Worm (Caenorhabditis elegans) whole organism, L4/young adult: ENCODE data around the gene str-247.

Source experiments
- W03F9.2 ChIP-seq: fragments of 150-350 bp; optimal IDR thresholded peaks from 2 replicates; lab custom pipeline; 2014; ENCODE audit warnings: missing biosample characterization, missing genetic modification characterization
- dao-5 ChIP-seq: sonication (generic microtip); optimal IDR thresholded peaks from 2 replicates; lab custom pipeline; 2016; ENCODE audit warnings: missing genotype, missing genetic modification characterization, moderate library complexity, missing compliant biosample characterization
- him-1 ChIP-seq: sonication (generic microtip); optimal IDR thresholded peaks from 2 replicates; lab custom pipeline; 2016; ENCODE audit warnings: missing genotype, missing genetic modification reagents, missing genetic modification characterization, missing compliant biosample characterization

Gene str-247

DNA sequence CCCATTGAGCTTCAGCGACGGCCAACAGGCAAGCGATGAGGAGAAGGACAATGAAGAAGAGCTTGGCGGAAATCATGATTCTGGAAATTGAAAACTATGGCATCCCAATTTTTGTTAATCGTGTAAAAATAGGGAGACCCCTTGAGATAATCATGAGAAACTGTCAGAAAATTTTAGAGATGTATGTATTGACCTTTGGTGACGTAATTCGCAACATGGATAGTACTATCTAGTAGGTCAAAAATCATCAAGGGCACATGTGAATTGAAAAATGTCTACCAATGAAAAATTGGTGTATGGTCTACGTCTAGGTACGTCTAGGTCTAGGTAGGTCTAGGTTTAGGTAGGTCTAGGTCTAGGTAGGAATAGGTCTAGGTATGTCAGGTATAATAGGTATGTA lies 25.2 kb downstream of the str-247 start, which contains the start of gene nlp-34:
Gene nlp-34 (minus strand): TSS at position 82 of the 400 bp plus-strand sequence.
- TF ChIP-seq him-1 (tag; lab: Kevin White, UChicago) (no peak), dao-5 (tag; lab: Kevin White, UChicago) (no peak), W03F9.2 (tag; lab: Kevin White, UChicago) (no peak)

DNA sequence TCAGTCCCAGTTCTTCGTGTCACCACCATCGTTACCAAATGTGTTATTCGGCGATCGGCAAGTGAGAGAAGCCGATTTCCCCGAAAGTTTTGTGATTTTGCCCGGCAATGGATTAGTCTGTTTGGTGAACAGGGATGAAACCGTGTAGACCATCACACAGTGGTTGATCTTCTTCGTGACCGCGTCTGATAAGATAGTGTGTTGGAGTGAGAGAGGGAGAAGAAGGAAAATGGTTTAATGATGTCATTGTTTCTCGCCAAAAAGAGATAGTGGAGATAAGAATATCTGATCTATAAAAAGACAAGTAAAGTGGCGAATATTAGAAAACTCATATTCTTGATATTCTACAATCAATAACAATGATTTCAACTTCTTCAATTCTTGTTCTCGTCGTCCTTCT lies 26.0 kb downstream of the str-247 start, which contains the start of gene nlp-31:
Gene nlp-31 (plus strand): TSS at position 237 of the 400 bp plus-strand sequence.
- TF ChIP-seq W03F9.2 (tag; lab: Kevin White, UChicago) (no peak), dao-5 (tag; lab: Kevin White, UChicago) (no peak), him-1 (tag; lab: Kevin White, UChicago) (no peak)

DNA sequence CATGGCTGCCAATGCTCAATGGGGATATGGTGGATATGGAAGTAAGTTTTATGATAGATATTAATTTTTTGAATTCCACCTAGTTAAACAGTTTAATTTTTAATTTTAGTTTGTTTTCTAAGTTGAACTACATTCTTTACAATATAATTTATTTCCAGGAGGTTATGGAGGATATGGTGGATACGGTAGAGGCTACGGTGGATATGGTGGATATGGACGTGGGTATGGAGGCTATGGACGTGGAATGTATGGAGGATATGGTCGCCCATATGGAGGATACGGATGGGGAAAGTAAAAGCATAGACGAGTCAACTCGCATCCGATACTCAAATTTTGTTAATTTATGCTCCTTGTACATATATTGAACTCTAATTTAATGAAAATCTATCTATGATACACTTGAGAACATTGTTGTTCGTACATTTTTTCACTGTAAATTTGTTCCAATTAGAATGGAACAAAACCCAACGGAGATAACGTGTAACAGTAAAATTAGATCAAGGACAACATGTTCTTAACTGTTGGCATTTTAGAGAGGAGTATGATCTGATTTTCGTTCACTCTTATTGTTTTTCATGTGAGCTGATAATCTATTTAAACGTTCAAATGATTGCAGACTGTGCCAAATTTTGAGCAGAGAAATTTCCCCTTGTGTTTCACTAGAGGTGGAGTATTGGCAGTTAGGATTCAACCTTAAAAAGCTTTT lies 26.5 kb downstream of the str-247 start:
- TF ChIP-seq dao-5 (tag; lab: Kevin White, UChicago) (no peak), W03F9.2 (tag; lab: Kevin White, UChicago) (no peak), him-1 (tag; lab: Kevin White, UChicago) (no peak)

DNA sequence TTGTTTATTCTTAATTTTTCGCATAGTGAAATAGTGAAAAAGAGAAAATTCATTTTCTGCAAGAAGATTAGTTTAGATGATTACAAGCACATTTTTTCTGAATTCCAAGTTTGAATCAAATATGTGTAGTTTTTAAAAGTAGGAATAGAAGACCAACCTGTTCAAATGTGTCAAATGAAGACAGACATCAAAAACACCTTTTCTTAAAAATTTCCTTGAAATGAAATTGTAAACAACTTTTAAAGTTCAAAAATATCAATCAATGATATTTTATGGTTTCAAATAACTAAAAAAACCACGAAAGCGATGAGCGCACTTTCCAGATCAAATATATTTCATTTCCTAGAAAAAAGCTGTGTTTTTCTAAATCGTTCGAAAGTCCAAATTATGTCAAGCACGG lies 27.8 kb downstream of the str-247 start, which contains the start of gene nlp-30:
Gene nlp-30 (plus strand): TSS at position 301 of the 400 bp plus-strand sequence.
- no peak for TF ChIP-seq dao-5 (tag; lab: Kevin White, UChicago)
- TF ChIP-seq him-1 (tag; lab: Kevin White, UChicago) = no peak
- no peak for TF ChIP-seq W03F9.2 (tag; lab: Kevin White, UChicago)

DNA sequence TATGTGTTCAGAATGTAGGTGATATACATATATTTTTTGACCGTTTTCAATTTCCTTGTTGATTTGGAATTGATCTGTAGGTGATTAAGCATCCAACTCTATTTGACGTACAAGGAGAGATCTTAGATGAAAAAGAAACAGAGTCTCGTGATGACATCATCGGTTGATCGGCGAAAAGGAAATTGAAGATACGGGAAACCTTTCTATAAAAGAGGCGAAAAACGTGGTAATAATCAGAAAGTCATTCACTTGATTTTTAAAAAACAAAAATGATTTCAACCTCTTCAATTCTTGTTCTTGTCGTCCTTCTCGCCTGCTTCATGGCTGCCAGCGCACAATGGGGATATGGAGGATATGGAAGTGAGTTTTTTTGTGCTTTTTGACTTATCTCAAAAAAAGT lies 30.3 kb downstream of the str-247 start, which contains the start of gene nlp-29:
Gene nlp-29 (plus strand): TSS at position 248 of the 400 bp plus-strand sequence.
- TF ChIP-seq dao-5 (tag; lab: Kevin White, UChicago) = no peak
- no peak for TF ChIP-seq him-1 (tag; lab: Kevin White, UChicago)
- no peak for TF ChIP-seq W03F9.2 (tag; lab: Kevin White, UChicago)

DNA sequence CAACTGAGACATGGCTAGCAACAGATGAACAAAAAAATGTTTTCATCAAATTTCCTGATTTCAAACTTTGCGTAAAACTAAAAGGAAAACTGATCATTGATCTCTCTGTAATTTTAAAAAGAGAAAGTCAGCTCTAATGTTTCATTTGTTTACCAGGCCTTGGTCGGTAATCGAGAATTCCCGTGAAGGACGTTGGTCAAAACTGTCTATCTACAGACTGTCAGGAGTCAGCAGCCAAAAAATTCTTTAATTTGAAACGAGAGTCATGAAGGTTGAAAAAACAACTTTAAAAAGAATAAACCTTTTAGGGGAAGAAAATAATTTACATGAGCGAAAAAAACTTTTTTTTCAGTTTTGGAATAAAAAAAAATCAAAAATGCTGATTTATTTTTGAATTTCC lies 31.3 kb downstream of the str-247 start:
- TF ChIP-seq dao-5 (tag; lab: Kevin White, UChicago) (no peak), W03F9.2 (tag; lab: Kevin White, UChicago) (no peak), him-1 (tag; lab: Kevin White, UChicago) (no peak)

DNA sequence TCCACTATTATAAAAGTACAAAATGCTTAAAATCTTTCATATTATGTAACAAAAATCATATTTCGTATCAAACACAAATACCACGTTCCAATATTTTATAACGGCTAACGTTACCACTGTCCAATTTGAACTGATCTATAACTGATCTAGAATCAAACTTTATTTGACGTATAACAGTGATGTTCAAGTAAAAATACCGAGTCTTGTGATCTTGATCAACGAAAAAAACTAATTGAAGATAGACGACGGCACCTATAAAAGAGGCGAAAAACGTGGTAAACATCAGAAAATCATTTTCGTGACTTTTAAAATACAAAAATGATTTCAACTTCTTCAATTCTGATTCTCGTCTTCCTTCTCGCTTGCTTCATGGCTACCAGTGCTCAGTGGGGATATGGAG lies 33.8 kb downstream of the str-247 start, which contains the start of gene nlp-28:
Gene nlp-28 (plus strand): TSS at position 285 of the 400 bp plus-strand sequence.
- TF ChIP-seq W03F9.2 (tag; lab: Kevin White, UChicago) (no peak), him-1 (tag; lab: Kevin White, UChicago) (no peak), dao-5 (tag; lab: Kevin White, UChicago) (no peak)

DNA sequence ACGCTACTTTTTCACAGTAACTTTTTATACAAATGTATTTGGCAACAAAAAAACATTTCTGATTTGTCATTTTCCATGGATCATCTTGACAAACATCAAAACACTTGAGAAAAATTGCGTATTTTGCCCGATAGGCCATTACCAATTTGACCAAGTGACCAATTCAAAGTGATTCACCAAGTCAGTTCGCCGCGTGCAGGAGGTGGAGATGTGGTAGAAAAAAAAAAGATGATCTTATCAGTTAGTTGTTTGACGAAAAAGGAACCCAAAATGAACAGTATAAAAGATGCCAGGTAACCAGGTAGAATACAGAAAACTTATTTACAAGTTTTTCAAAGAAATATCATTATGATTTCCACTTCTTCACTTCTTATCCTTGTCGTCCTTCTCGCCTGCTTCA lies 35.2 kb downstream of the str-247 start, which contains the start of gene nlp-27:
Gene nlp-27 (plus strand): TSS at position 309 of the 400 bp plus-strand sequence.
- TF ChIP-seq him-1 (tag; lab: Kevin White, UChicago) (no peak), dao-5 (tag; lab: Kevin White, UChicago) (no peak), W03F9.2 (tag; lab: Kevin White, UChicago) (no peak)

DNA sequence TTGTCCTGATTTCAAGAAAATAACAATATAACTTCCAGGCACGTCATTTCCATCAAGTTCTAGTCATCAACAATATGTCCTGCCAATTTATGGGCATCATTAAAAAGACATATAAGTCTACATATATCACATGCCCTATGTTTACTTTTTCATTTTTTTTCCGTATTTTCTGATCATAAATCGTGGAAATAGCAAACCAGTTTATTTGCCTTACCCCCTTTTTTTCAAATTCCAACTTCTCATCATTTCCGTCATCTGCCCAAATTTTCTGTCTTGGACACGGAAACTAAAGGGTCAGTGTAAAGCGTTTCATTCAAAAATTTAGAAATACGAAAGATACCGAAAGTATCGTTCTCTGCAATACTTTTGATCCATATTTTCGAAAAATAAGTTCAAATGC lies 38.5 kb downstream of the str-247 start:
- TF ChIP-seq dao-5 (tag; lab: Kevin White, UChicago) (no peak), him-1 (tag; lab: Kevin White, UChicago) (no peak), W03F9.2 (tag; lab: Kevin White, UChicago) (no peak)

DNA sequence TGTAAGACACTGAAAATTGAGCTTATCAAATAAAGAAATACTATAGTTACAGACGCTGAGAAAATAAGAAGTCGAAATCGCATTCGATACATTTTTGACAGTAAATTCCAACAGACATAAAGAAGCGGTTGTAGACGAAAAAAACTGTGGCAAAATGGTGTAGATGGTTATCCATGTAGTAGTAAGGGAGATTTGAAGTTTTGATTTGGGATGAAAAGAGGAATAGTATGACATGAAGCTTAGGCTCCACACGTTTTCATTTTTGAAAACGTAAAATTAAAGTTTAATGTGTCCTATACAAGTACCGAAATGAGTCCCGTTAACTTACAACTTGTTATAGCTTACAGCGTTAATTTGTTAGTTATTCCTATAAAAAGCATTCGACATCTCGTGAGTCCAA lies 40.2 kb downstream of the str-247 start, which contains the start of gene K09D9.9:
Gene K09D9.9 (minus strand): TSS at position 101 of the 400 bp plus-strand sequence.
- TF ChIP-seq W03F9.2 (tag; lab: Kevin White, UChicago) = no peak
- TF ChIP-seq him-1 (tag; lab: Kevin White, UChicago) = no peak
- no peak for TF ChIP-seq dao-5 (tag; lab: Kevin White, UChicago)

DNA sequence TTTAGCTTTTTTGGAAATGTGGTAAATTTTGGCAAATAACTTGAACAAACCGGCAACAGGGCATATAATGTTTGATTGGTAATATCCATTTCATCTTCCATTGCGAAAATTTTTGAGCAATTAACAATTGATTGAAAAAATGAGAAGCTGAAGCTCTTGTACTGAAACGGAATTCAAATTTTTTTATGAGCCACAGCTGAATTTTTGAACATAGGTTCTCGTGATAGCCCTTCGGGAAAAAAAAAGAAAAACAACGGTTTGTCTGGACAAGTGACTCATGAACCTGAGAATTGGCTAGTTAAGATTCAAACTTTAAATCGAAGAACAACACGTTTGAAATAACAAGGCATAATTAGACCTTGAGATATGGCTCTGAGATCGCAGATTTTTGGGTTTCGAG lies 42.0 kb downstream of the str-247 start, which contains the start of gene srx-62:
Gene srx-62 (minus strand): TSS at position 101 of the 400 bp plus-strand sequence.
- TF ChIP-seq him-1 (tag; lab: Kevin White, UChicago) (no peak), dao-5 (tag; lab: Kevin White, UChicago) (no peak), W03F9.2 (tag; lab: Kevin White, UChicago) (no peak)

DNA sequence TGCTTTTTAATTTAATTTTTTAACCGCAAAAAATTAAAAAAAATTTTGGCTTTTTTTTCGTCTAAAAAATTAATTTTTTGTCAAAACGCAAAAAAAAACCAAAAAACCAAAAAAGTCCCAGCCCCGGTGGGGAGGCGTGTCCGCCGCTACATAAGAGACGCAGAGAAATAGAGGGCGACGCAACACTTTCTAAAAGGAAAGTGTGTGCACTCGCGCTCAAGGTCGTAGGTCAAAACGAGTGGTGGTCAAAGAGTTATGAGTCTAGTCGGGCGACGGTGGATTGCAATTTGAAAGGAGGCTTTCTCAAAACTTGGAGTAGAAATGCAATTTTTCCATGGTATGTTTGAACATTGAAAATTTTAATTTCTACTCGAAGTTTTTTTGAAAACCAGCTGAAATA lies 50.7 kb downstream of the str-247 start:
- no peak for TF ChIP-seq dao-5 (tag; lab: Kevin White, UChicago)
- TF ChIP-seq W03F9.2 (tag; lab: Kevin White, UChicago) = no peak
- TF ChIP-seq him-1 (tag; lab: Kevin White, UChicago) = no peak
